Worm (Caenorhabditis elegans) whole organism, L4 larva: ENCODE results near the gene H10D18.5.

ENCODE experiments used
- D1046.2 ChIP-seq: fragments of 200-800 bp; sonication (Bioruptor generic); IDR thresholded peaks from 2 replicates; pipeline ENCODE4 v1.3.6; 2022; ENCODE audit warnings: missing genetic modification characterization, missing compliant biosample characterization
- R02D3.7 ChIP-seq: fragments of 150-350 bp; sonication (generic microtip); optimal IDR thresholded peaks from 3 replicates; lab custom pipeline; 2014; ENCODE audit warnings: missing biosample characterization, missing genetic modification characterization
- T26A8.4 ChIP-seq: fragments of 200-800 bp; sonication (Bioruptor generic); IDR thresholded peaks from 2 replicates; pipeline ENCODE4 v1.3.6; 2022; ENCODE audit warnings: missing genetic modification characterization, missing compliant biosample characterization
- Y105C5A.15 ChIP-seq: fragments of 200-800 bp; sonication (Bioruptor generic); IDR thresholded peaks from 2 replicates; pipeline ENCODE4 v1.3.6; 2022; ENCODE audit warnings: missing genetic modification characterization, missing compliant biosample characterization
- Y48G9A.11 ChIP-seq: fragments of 200-800 bp; sonication (Bioruptor generic); IDR thresholded peaks from 2 replicates; pipeline ENCODE4 v1.3.6; 2022; ENCODE audit warnings: missing genetic modification reagents, missing genetic modification characterization, missing compliant biosample characterization
- Y5F2A.4 ChIP-seq: fragments of 200-800 bp; sonication (Bioruptor generic); optimal IDR thresholded peaks from 2 replicates; lab custom pipeline; 2018; ENCODE audit warnings: mild to moderate bottlenecking, missing genetic modification characterization, missing compliant biosample characterization
- ceh-28 ChIP-seq: fragments of 150-350 bp; optimal IDR thresholded peaks from 2 replicates; lab custom pipeline; 2014; ENCODE audit warnings: missing biosample characterization, missing genetic modification reagents, missing genetic modification characterization
- ceh-44 ChIP-seq: fragments of 200-800 bp; sonication (Bioruptor generic); IDR thresholded peaks from 2 replicates; pipeline ENCODE4 v1.3.6; 2022; ENCODE audit warnings: missing genetic modification reagents, missing genetic modification characterization, missing compliant biosample characterization
- cey-2 ChIP-seq: sonication (generic microtip); optimal IDR thresholded peaks from 3 replicates; lab custom pipeline; 2017; ENCODE audit warnings: missing genetic modification characterization, mild to moderate bottlenecking, missing compliant biosample characterization, antibody characterized with exemption, borderline replicate concordance; ENCODE audit not compliant: insufficient read depth
- dmd-6 ChIP-seq: fragments of 200-800 bp; sonication (Bioruptor generic); IDR thresholded peaks from 2 replicates; pipeline ENCODE4 v1.3.6; 2022; ENCODE audit warnings: missing genetic modification reagents, missing genetic modification characterization, missing compliant biosample characterization
- dmd-8 ChIP-seq: fragments of 200-800 bp; sonication (Bioruptor generic); IDR thresholded peaks from 2 replicates; pipeline ENCODE4 v1.3.6; 2022; ENCODE audit warnings: missing genetic modification characterization, missing compliant biosample characterization
- duxl-1 ChIP-seq: sonication (generic microtip); optimal IDR thresholded peaks from 2 replicates; lab custom pipeline; 2016; ENCODE audit warnings: mild to moderate bottlenecking, missing genetic modification characterization, moderate library complexity, missing compliant biosample characterization; ENCODE audit not compliant: poor library complexity
- jun-1 ChIP-seq: fragments of 150-350 bp; optimal IDR thresholded peaks from 2 replicates; lab custom pipeline; 2014; ENCODE audit warnings: missing biosample characterization, missing genetic modification reagents, missing genetic modification characterization
- lin-29 ChIP-seq: fragments of 200-800 bp; sonication (Bioruptor generic); IDR thresholded peaks from 2 replicates; pipeline ENCODE4 v1.3.6; 2022; ENCODE audit warnings: missing genetic modification reagents, missing genetic modification characterization, missing compliant biosample characterization
- lin-38 ChIP-seq: fragments of 200-800 bp; sonication (Bioruptor generic); IDR thresholded peaks from 2 replicates; pipeline ENCODE4 v1.3.6; 2022; ENCODE audit warnings: missing genetic modification reagents, missing genetic modification characterization, missing compliant biosample characterization
- nhr-102 ChIP-seq: sonication (generic microtip); optimal IDR thresholded peaks from 2 replicates; lab custom pipeline; 2016; ENCODE audit warnings: mild to moderate bottlenecking, missing genetic modification characterization, moderate library complexity, missing compliant biosample characterization
- nhr-28 ChIP-seq: fragments of 150-350 bp; optimal IDR thresholded peaks from 2 replicates; lab custom pipeline; 2014; ENCODE audit warnings: missing biosample characterization, missing genetic modification characterization
- nhr-41 ChIP-seq: fragments of 200-800 bp; sonication (Bioruptor generic); IDR thresholded peaks from 2 replicates; pipeline ENCODE4 v1.3.6; 2022; ENCODE audit warnings: missing genetic modification reagents, missing genetic modification characterization, missing compliant biosample characterization
- nhr-77 ChIP-seq: fragments of 150-350 bp; optimal IDR thresholded peaks from 2 replicates; lab custom pipeline; 2014; ENCODE audit warnings: missing biosample characterization, missing genetic modification characterization
- pha-4 ChIP-seq, 2 experiments: fragments of 150-350 bp in 1 of 2; fragments of 200-800 bp in 1 of 2; sonication (Bioruptor generic) in 1 of 2; IDR thresholded peaks in 1 of 2; optimal IDR thresholded peaks in 1 of 2; 2 replicates each; pipeline versions ENCODE4 v1.3.6 to Lab custom; 2014 to 2022; ENCODE audit warnings: missing genetic modification characterization in 2 of 2, missing genetic modification reagents in 2 of 2, missing biosample characterization in 1 of 2, missing compliant biosample characterization in 1 of 2
- pqm-1 ChIP-seq: sonication (generic microtip); optimal IDR thresholded peaks from 2 replicates; lab custom pipeline; 2017; ENCODE audit warnings: missing biosample characterization, missing genetic modification characterization
- skn-1 ChIP-seq: fragments of 150-350 bp; optimal IDR thresholded peaks from 2 replicates; lab custom pipeline; 2014; ENCODE audit warnings: missing biosample characterization, missing genetic modification characterization
- snpc-1.2 ChIP-seq: fragments of 200-800 bp; sonication (Bioruptor generic); IDR thresholded peaks from 2 replicates; pipeline ENCODE4 v1.3.6; 2022; ENCODE audit warnings: missing genetic modification reagents, missing genetic modification characterization, missing compliant biosample characterization
- tag-97 ChIP-seq: fragments of 200-800 bp; sonication (Bioruptor generic); IDR thresholded peaks from 2 replicates; pipeline ENCODE4 v1.3.6; 2022; ENCODE audit warnings: missing genetic modification characterization, missing compliant biosample characterization
- unc-130 ChIP-seq: sonication (generic microtip); optimal IDR thresholded peaks from 2 replicates; lab custom pipeline; 2016; ENCODE audit warnings: missing genetic modification reagents, missing genetic modification characterization, missing compliant biosample characterization
- unc-39 ChIP-seq: sonication (generic microtip); optimal IDR thresholded peaks from 2 replicates; lab custom pipeline; 2017; ENCODE audit warnings: missing biosample characterization, missing genetic modification characterization
- unc-62 ChIP-seq, 3 experiments: fragments of 150-350 bp in 1 of 3; sonication (generic microtip); optimal IDR thresholded peaks in 2 of 3; peaks in 1 of 3; 1 replicate in 1 of 3; 2 replicates in 2 of 3; lab custom pipeline; 2014 to 2017; ENCODE audit warnings: missing biosample characterization in 3 of 3, missing genetic modification characterization in 3 of 3, missing genetic modification reagents in 3 of 3, missing genotype in 1 of 3
- zfp-3 ChIP-seq: fragments of 200-800 bp; sonication (Bioruptor generic); conservative IDR thresholded peaks from 2 replicates; pipeline ENCODE4 v1.3.6; 2022; ENCODE audit warnings: missing genetic modification reagents, missing genetic modification characterization, missing compliant biosample characterization

Gene H10D18.5

DNA sequence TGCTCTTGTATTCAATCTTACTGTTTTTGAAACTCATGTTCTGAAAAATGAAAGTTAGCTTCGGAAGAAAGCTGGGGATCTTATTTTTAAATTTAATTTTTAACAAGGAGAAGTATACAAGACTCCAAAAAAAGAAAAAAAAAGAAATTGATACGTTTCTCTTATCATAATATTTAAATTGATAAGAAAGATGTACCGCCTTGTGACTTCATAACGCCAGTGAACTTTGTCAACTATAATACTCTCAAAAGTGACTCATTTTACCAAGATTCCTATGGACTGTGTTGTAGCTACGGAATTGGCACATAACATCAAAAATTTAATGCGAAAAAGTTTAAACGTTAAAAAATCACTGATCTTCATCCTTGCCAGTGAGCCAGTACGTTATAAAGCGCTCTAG is 20.2 kb upstream of the H10D18.5 start (continued):
- TF ChIP-seq nhr-77 (tag; lab: Kevin White, UChicago), result peak; percentile 67
- no peak for TF ChIP-seq Y5F2A.4 (GFP tag; lab: Kevin White, UChicago)
- TF ChIP-seq Y48G9A.11 (GFP tag; lab: Robert Waterston, UW), result no peak
- no peak for TF ChIP-seq D1046.2 (GFP tag; lab: Robert Waterston, UW)
- no peak for TF ChIP-seq dmd-8 (GFP tag; lab: Robert Waterston, UW)
- no peak for TF ChIP-seq jun-1 (tag; lab: Kevin White, UChicago)

DNA sequence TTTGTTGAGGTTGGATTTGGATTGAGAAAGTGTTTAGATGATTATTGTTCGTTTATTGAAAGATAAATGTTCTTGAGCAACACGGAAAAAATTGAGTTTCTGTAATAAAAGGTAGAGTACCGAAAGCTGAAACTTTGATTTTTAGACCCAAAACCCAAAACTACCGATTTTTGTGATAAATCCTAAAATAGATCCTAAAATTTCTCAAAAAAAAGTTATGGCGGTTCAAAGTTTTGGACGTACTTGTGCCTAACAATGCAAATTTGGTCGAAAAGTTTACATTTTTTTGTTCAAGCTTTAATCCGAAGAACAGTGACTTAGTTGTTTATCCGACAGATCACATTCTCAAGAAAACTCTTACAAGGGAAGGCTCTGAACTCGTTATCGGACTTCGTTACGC is 15.8 kb upstream of the H10D18.5 start, which contains the start of gene nhr-185:
nhr-185 (minus strand) TSS at position 101 of the 400 bp plus-strand sequence.
- TF ChIP-seq lin-29 (GFP tag; lab: Robert Waterston, UW), result no peak
- no peak for TF ChIP-seq skn-1 (tag; lab: Kevin White, UChicago)
- TF ChIP-seq R02D3.7, result no peak
- TF ChIP-seq unc-62 (GFP tag; optimal IDR thresholded peaks at IDR 0.05 in 1 of 2; lab: Kevin White, UChicago), result peak in 1 of 2 experiments; percentile 80
- no peak for TF ChIP-seq unc-62 (tag; optimal IDR thresholded peaks at IDR 0.05; lab: Kevin White, UChicago)
- TF ChIP-seq snpc-1.2 (GFP tag; lab: Robert Waterston, UW), result no peak

DNA sequence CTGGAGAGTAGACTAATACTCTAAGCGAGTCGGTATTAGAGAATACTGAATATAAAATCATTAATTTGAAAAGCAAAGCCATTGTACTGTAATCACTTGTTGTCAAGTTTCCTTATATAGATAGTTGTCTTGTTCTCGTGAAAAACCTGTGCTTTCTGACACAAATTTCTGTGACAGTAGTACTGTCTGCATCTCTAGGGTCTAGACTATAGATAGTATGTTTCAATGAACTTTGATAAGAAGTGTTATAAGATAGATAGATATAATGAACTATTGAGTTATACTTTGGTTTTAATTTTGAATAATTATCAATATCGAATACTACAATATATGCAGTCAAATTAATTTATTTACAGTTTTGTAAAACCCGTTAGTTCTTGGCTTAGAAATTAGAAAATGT is 12.4 kb upstream of the H10D18.5 start, which contains the start of gene ugt-32:
ugt-32 (minus strand) TSS at position 82 of the 400 bp plus-strand sequence.
- TF ChIP-seq pqm-1 (tag; lab: Kevin White, UChicago), result peak; percentile 45
- TF ChIP-seq ceh-28, result no peak
- no peak for TF ChIP-seq tag-97 (GFP tag; lab: Robert Waterston, UW)
- TF ChIP-seq T26A8.4, result no peak
- TF ChIP-seq unc-39 (tag; lab: Kevin White, UChicago), result no peak
- TF ChIP-seq unc-130 (GFP tag; lab: Kevin White, UChicago), result no peak
- no peak for TF ChIP-seq nhr-41 (GFP tag; lab: Robert Waterston, UW)
- TF ChIP-seq lin-38 (GFP tag; lab: Robert Waterston, UW), result no peak
- no peak for TF ChIP-seq unc-62 (GFP tag; optimal IDR thresholded peaks at IDR 0.05 in 1 of 2; lab: Kevin White, UChicago)
- TF ChIP-seq unc-62 (tag; optimal IDR thresholded peaks at IDR 0.05; lab: Kevin White, UChicago), result no peak
- peak; percentile 78 for TF ChIP-seq nhr-28 (tag; lab: Kevin White, UChicago)

DNA sequence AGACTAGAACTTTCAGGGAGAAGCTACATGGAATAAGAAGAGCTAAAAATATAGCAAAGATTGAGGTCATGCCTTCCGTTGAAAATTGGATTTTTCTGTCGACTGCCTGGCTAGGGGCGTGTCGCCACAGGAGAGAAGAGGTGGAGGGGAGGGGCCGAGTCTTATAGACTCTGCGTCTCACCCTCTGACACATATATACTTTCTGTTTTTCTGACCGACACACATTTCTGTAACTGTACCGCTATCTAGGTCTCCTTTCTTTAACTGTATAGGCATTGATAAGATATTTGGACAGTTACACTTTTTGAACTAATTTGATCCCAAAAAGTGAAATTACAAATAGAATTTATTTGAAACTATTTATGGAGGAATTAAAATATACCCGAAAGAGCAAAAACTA is 9.9 kb upstream of the H10D18.5 start:
- no peak for TF ChIP-seq Y105C5A.15 (GFP tag; lab: Robert Waterston, UW)
- peak; percentile 70 for TF ChIP-seq duxl-1 (tag; lab: Kevin White, UChicago)
- no peak for TF ChIP-seq pha-4 (GFP tag; IDR thresholded peaks at IDR 0.05; lab: Robert Waterston, UW)
- no peak for TF ChIP-seq pha-4 (tag; optimal IDR thresholded peaks at IDR 0.05; lab: Kevin White, UChicago)
- TF ChIP-seq nhr-102 (tag; lab: Kevin White, UChicago), result peak; percentile 60
- TF ChIP-seq pqm-1 (tag; lab: Kevin White, UChicago), result peak; percentile 18
- TF ChIP-seq dmd-6 (GFP tag; lab: Robert Waterston, UW), result peak; percentile 63

DNA sequence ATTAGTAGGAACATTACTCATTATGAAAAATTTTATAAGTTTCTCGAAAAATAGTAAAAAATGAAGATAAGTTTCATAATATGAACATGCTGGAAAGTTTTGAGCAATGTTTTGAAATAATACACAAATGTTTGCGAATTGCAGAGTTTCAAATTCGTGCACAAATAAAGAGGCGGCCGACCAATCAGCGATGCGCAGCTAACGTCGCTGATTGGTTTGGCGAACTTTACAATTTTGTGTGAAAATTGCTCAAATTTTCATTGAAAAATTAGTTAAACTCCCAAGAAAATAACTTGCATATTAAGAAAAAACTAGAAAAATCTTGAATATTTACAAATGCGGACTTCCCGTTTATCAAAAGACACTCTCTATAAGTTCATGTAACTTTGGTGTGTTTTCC is 1.1 kb upstream of the H10D18.5 start:
- TF ChIP-seq ceh-44 (GFP tag; lab: Robert Waterston, UW), result no peak
- no peak for TF ChIP-seq cey-2 (tag; lab: Kevin White, UChicago)
- no peak for TF ChIP-seq skn-1 (tag; lab: Kevin White, UChicago)
- no peak for TF ChIP-seq zfp-3 (GFP tag; lab: Robert Waterston, UW)
- TF ChIP-seq Y48G9A.11 (GFP tag; lab: Robert Waterston, UW), result no peak
- TF ChIP-seq, all 104 proteins: peak for 0

DNA sequence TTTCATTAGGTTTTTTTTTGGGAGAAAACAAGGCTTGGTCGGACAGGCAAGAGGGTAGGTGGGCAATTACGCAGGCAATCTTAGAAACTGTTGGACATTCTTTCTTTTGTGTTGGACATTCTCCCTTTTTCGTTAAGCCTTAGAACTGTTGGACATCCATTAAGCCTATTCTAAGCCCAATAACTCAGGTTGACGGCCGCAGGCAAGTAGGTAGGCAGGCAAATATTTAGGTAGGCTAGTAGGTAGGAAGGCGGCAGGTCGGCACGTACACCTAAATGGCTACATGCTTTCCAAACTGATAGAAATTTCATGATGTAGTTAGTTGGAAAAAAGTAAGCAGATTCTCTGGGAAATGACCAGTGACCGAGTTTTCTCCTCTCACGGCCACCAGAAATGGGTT is 587 bp upstream of the H10D18.5 start:
- TF ChIP-seq dmd-6 (GFP tag; lab: Robert Waterston, UW) (no peak), unc-62 (GFP tag; optimal IDR thresholded peaks at IDR 0.05 in 1 of 2; lab: Kevin White, UChicago) (peak in 1 of 2 experiments; percentile 95), unc-62 (tag; optimal IDR thresholded peaks at IDR 0.05; lab: Kevin White, UChicago) (no peak)
